Worm (Caenorhabditis elegans) whole organism, L4/young adult: ENCODE results near the gene ced-8.

Experiments used
- W03F9.2 ChIP-seq: fragments of 150-350 bp; optimal IDR thresholded peaks from 2 replicates; lab custom pipeline; 2014; ENCODE audit warnings: missing biosample characterization, missing genetic modification characterization
- dao-5 ChIP-seq: sonication (generic microtip); optimal IDR thresholded peaks from 2 replicates; lab custom pipeline; 2016; ENCODE audit warnings: missing genotype, missing genetic modification characterization, moderate library complexity, missing compliant biosample characterization
- him-1 ChIP-seq: sonication (generic microtip); optimal IDR thresholded peaks from 2 replicates; lab custom pipeline; 2016; ENCODE audit warnings: missing genotype, missing genetic modification reagents, missing genetic modification characterization, missing compliant biosample characterization

DNA sequence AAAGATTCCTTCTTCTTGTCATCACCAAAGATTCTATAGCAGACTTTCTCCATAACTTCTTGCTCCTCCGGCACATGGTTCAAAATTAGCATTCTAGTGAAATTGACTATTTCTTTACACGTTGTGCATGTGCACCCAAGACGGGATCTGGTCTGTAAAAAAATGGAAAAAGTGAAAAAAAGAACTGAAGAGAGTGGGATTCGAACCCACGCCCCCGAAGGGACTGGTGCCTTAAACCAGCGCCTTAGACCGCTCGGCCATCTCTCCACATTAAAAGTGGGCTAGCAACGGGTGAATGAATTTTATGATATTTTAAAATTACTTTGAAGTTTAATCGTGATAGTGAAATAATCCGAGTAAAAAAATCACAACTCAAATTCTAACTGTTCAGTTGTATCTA, 1.0 kb upstream of the ced-8 start:
- TF ChIP-seq dao-5 (tag; lab: Kevin White, UChicago): no peak
- no peak for TF ChIP-seq him-1 (tag; lab: Kevin White, UChicago)
- no peak for TF ChIP-seq W03F9.2
